Worm (Caenorhabditis elegans) whole organism, young adult: Measurements from ENCODE around the gene T23G5.3.

ENCODE experiments used
- B0019.2 ChIP-seq: fragments of 200-800 bp; sonication (Bioruptor generic); conservative IDR thresholded peaks from 2 replicates; pipeline ENCODE4 v1.3.6; 2022; ENCODE audit warnings: missing genetic modification reagents, missing genetic modification characterization, missing compliant biosample characterization
- B0035.1 ChIP-seq: sonication (generic microtip); optimal IDR thresholded peaks from 2 replicates; lab custom pipeline; 2016; ENCODE audit warnings: missing genetic modification characterization, mild to moderate bottlenecking, missing compliant biosample characterization, missing genotype, missing genetic modification reagents
- B0336.3 ChIP-seq: fragments of 200-800 bp; sonication (Bioruptor generic); IDR thresholded peaks from 2 replicates; pipeline ENCODE4 v1.3.6; 2022; ENCODE audit warnings: missing genetic modification characterization, missing compliant biosample characterization
- D2030.7 ChIP-seq: fragments of 200-800 bp; sonication (Bioruptor generic); IDR thresholded peaks from 2 replicates; pipeline ENCODE4 v1.3.6; 2022; ENCODE audit warnings: missing genetic modification reagents, missing genetic modification characterization, missing compliant biosample characterization
- F33H1.4 ChIP-seq: fragments of 200-800 bp; sonication (Bioruptor generic); IDR thresholded peaks from 2 replicates; pipeline ENCODE4 v1.3.6; 2022; ENCODE audit warnings: missing genetic modification reagents, missing genetic modification characterization, missing compliant biosample characterization
- F52B5.7 ChIP-seq: sonication (generic microtip); optimal IDR thresholded peaks from 2 replicates; lab custom pipeline; 2016; ENCODE audit warnings: mild to moderate bottlenecking, missing genetic modification characterization, missing compliant biosample characterization
- F57C9.4 ChIP-seq: sonication (generic microtip); optimal IDR thresholded peaks from 2 replicates; lab custom pipeline; 2017; ENCODE audit warnings: mild to moderate bottlenecking, missing genetic modification characterization, missing compliant biosample characterization
- T26A5.8 ChIP-seq: sonication (generic microtip); optimal IDR thresholded peaks from 2 replicates; lab custom pipeline; 2016; ENCODE audit warnings: missing genetic modification characterization, missing compliant biosample characterization
- Y56A3A.18 ChIP-seq: fragments of 200-800 bp; sonication (Bioruptor generic); IDR thresholded peaks from 2 replicates; pipeline ENCODE4 v1.3.6; 2022; ENCODE audit warnings: missing genetic modification reagents, missing genetic modification characterization, missing compliant biosample characterization
- attf-5 ChIP-seq: fragments of 200-800 bp; sonication (Bioruptor generic); optimal IDR thresholded peaks from 2 replicates; lab custom pipeline; 2018; ENCODE audit warnings: mild to moderate bottlenecking, missing genetic modification characterization, missing compliant biosample characterization
- attf-6 ChIP-seq: fragments of 200-800 bp; sonication (Bioruptor generic); IDR thresholded peaks from 2 replicates; pipeline ENCODE4 v1.3.6; 2022; ENCODE audit warnings: missing genetic modification reagents, missing genetic modification characterization, missing compliant biosample characterization
- ccch-3 ChIP-seq: fragments of 200-800 bp; sonication (Bioruptor generic); optimal IDR thresholded peaks from 2 replicates; lab custom pipeline; 2018; ENCODE audit warnings: mild to moderate bottlenecking, missing genetic modification characterization, missing compliant biosample characterization
- cebp-1 ChIP-seq, 2 experiments: fragments of 200-800 bp in 1 of 2; sonication (Bioruptor generic) in 1 of 2; sonication (generic microtip) in 1 of 2; IDR thresholded peaks in 1 of 2; optimal IDR thresholded peaks in 1 of 2; 2 replicates each; pipeline versions ENCODE4 v1.3.6 to Lab custom; 2017 to 2022; ENCODE audit warnings: missing compliant biosample characterization in 2 of 2, missing genetic modification characterization in 2 of 2, mild to moderate bottlenecking in 1 of 2, missing genetic modification reagents in 1 of 2, moderate library complexity in 1 of 2
- cebp-2 ChIP-seq: fragments of 200-800 bp; sonication (Bioruptor generic); IDR thresholded peaks from 2 replicates; pipeline ENCODE4 v1.3.6; 2022; ENCODE audit warnings: missing genetic modification characterization, missing compliant biosample characterization
- ceh-27 ChIP-seq: fragments of 200-800 bp; sonication (Bioruptor generic); optimal IDR thresholded peaks from 2 replicates; lab custom pipeline; 2018; ENCODE audit warnings: mild to moderate bottlenecking, missing genetic modification characterization, moderate library complexity, missing compliant biosample characterization
- ceh-58 ChIP-seq: fragments of 200-800 bp; sonication (Bioruptor generic); IDR thresholded peaks from 2 replicates; pipeline ENCODE4 v1.3.6; 2022; ENCODE audit warnings: missing genetic modification characterization, missing compliant biosample characterization
- ceh-91 ChIP-seq: fragments of 200-800 bp; sonication (Bioruptor generic); IDR thresholded peaks from 2 replicates; pipeline ENCODE4 v1.3.6; 2022; ENCODE audit warnings: missing genetic modification reagents, missing genetic modification characterization, missing compliant biosample characterization
- dox-1 ChIP-seq: fragments of 200-800 bp; sonication (Bioruptor generic); IDR thresholded peaks from 2 replicates; pipeline ENCODE4 v1.3.6; 2022; ENCODE audit warnings: missing genetic modification reagents, missing genetic modification characterization, missing compliant biosample characterization
- ets-4 ChIP-seq: fragments of 200-800 bp; sonication (Bioruptor generic); optimal IDR thresholded peaks from 2 replicates; lab custom pipeline; 2018; ENCODE audit warnings: mild to moderate bottlenecking, missing genetic modification characterization, missing compliant biosample characterization
- fkh-3 ChIP-seq: sonication (generic microtip); optimal IDR thresholded peaks from 2 replicates; lab custom pipeline; 2016; ENCODE audit warnings: mild to moderate bottlenecking, missing genetic modification characterization, missing compliant biosample characterization
- hmg-1.2 ChIP-seq: fragments of 200-800 bp; sonication (Bioruptor generic); IDR thresholded peaks from 2 replicates; pipeline ENCODE4 v1.3.6; 2022; ENCODE audit warnings: missing genetic modification reagents, missing genetic modification characterization, missing compliant biosample characterization
- hsf-1 ChIP-seq: fragments of 200-800 bp; sonication (Bioruptor generic); IDR thresholded peaks from 2 replicates; pipeline ENCODE4 v1.3.6; 2022; ENCODE audit warnings: missing genetic modification reagents, missing genetic modification characterization, missing compliant biosample characterization
- lin-35 ChIP-seq, 3 experiments: fragments of 150-350 bp in 2 of 3; sonication (generic microtip) in 1 of 3; optimal IDR thresholded peaks; 2 replicates each; lab custom pipeline; 2014 to 2018; ENCODE audit warnings: missing biosample characterization in 3 of 3, missing genetic modification characterization in 3 of 3, missing genetic modification reagents in 3 of 3
- lsl-1 ChIP-seq: fragments of 200-800 bp; sonication (Bioruptor generic); optimal IDR thresholded peaks from 2 replicates; lab custom pipeline; 2018; ENCODE audit warnings: mild to moderate bottlenecking, missing genetic modification characterization, moderate library complexity, missing compliant biosample characterization
- madf-10 ChIP-seq: sonication (generic microtip); optimal IDR thresholded peaks from 2 replicates; lab custom pipeline; 2016; ENCODE audit warnings: mild to moderate bottlenecking, missing genetic modification characterization, missing compliant biosample characterization
- madf-6 ChIP-seq: fragments of 200-800 bp; sonication (Bioruptor generic); IDR thresholded peaks from 2 replicates; pipeline ENCODE4 v1.3.6; 2022; ENCODE audit warnings: missing genetic modification reagents, missing genetic modification characterization, missing compliant biosample characterization
- madf-8 ChIP-seq: fragments of 200-800 bp; sonication (Bioruptor generic); conservative IDR thresholded peaks from 2 replicates; pipeline ENCODE4 v1.3.6; 2022; ENCODE audit warnings: missing genetic modification reagents, missing genetic modification characterization, missing compliant biosample characterization
- mcd-1 ChIP-seq: fragments of 200-800 bp; sonication (Bioruptor generic); IDR thresholded peaks from 2 replicates; pipeline ENCODE4 v1.3.6; 2022; ENCODE audit warnings: missing genetic modification reagents, missing genetic modification characterization, missing compliant biosample characterization
- nfya-1 ChIP-seq: sonication (generic microtip); optimal IDR thresholded peaks from 2 replicates; lab custom pipeline; 2017; ENCODE audit warnings: antibody characterized with exemption, missing compliant biosample characterization, missing genetic modification characterization, borderline replicate concordance; ENCODE audit not compliant: insufficient read depth
- nhr-80 ChIP-seq: sonication (generic microtip); optimal IDR thresholded peaks from 2 replicates; lab custom pipeline; 2016; ENCODE audit warnings: missing genetic modification characterization, missing compliant biosample characterization
- repo-1 ChIP-seq: sonication (generic microtip); optimal IDR thresholded peaks from 2 replicates; lab custom pipeline; 2017; ENCODE audit warnings: mild to moderate bottlenecking, missing genetic modification characterization, missing compliant biosample characterization
- snpc-1.1 ChIP-seq: sonication (generic microtip); optimal IDR thresholded peaks from 2 replicates; lab custom pipeline; 2017; ENCODE audit warnings: missing genetic modification characterization, mild to moderate bottlenecking, missing compliant biosample characterization, antibody characterized with exemption, moderate library complexity, missing genotype, missing genetic modification reagents; ENCODE audit not compliant: insufficient read depth
- tbp1 ChIP-seq: fragments of 200-800 bp; sonication (Bioruptor generic); optimal IDR thresholded peaks from 2 replicates; lab custom pipeline; 2018; ENCODE audit warnings: mild to moderate bottlenecking, missing genetic modification characterization, missing compliant biosample characterization

T23G5.3 gene

DNA sequence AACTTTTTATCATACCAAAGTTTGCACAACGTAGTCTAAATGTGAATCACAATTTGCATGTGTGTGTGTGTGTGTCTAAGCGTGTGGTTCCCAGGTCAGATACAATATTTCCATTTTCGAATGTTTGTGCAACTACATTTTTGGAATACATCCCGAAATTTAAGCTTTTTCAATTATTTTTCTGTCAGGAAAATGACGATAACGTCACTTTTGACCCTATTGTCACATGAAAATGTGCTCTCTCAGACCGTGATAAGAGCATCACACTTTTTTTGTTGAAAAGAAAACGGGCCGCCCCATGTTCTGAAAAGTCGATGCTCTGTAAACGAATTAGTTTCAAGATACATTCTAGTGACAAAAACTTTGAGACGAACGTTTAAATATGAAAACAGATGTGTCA lies 23.9 kb upstream of the T23G5.3 start:
- TF ChIP-seq lsl-1 (GFP tag; lab: Kevin White, UChicago) (no peak), cebp-2 (GFP tag; lab: Robert Waterston, UW) (no peak), snpc-1.1 (tag; lab: Kevin White, UChicago) (no peak), B0336.3 (GFP tag; lab: Robert Waterston, UW) (no peak), B0019.2 (no peak), nhr-80 (tag; lab: Kevin White, UChicago) (peak; percentile 69)

DNA sequence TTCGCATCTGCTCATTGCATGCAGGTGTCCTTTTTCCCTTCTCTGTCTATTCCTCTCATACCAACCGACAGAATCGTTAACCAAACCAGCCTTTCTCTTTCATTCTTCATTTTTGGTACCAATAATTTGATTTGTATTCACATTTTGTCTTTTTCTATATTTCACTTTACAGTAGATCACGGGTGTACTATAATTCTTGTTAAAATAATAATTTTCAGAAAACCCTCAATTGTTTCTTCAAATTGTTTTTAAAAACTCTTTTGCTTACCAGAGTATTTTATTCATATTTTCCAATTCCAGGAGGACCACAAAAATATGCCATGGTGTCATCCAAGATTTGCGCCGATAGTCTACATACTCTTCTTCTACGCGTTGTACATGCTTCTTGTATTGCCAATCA lies 19.7 kb upstream of the T23G5.3 start, which contains the start of gene T02C1.2:
T02C1.2 (plus strand) TSS at position 301 of the 400 bp plus-strand sequence.
- TF ChIP-seq F57C9.4 (tag; lab: Kevin White, UChicago) = no peak
- no peak for TF ChIP-seq fkh-3 (tag; lab: Kevin White, UChicago)
- no peak for TF ChIP-seq madf-8
- no peak for TF ChIP-seq cebp-1 (GFP tag; IDR thresholded peaks at IDR 0.05; lab: Robert Waterston, UW)
- no peak for TF ChIP-seq cebp-1 (tag; optimal IDR thresholded peaks at IDR 0.05; lab: Kevin White, UChicago)
- TF ChIP-seq madf-6 (GFP tag; lab: Robert Waterston, UW) = no peak
- no peak for TF ChIP-seq attf-6
- no peak for TF ChIP-seq F33H1.4 (GFP tag; lab: Robert Waterston, UW)
- no peak for TF ChIP-seq ceh-58
- TF ChIP-seq ceh-91 = no peak
- TF ChIP-seq lin-35 (GFP tag; optimal IDR thresholded peaks at IDR 0.05; lab: Kevin White, UChicago) = no peak

DNA sequence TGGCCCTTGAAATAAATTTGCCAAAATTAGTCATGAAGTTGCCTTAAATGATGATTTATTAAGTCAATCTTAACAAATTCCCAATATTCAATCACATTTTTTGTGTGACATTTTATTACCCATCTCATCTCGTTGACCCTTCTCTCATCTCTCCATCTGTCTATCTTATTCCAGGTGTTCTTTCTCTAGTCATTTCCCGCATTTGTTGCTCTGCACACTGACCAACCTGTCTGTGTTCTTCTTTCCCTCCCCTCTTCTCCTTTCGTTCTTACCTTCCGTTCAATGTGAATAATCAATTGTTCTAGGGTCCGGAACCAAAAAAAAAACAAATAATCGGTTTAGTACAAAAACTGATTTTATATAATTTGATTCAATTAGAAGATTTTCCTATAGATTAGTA lies 16.1 kb upstream of the T23G5.3 start, which contains the start of gene T02C1.1:
T02C1.1 (plus strand) TSS at position 305 of the 400 bp plus-strand sequence.
- TF ChIP-seq T26A5.8 (tag; lab: Kevin White, UChicago) (no peak), repo-1 (no peak), D2030.7 (GFP tag; lab: Robert Waterston, UW) (no peak), dox-1 (no peak), hsf-1 (GFP tag; lab: Robert Waterston, UW) (no peak), tbp1 (GFP tag; lab: Kevin White, UChicago) (no peak), B0035.1 (no peak), ccch-3 (GFP tag; lab: Kevin White, UChicago) (no peak)

DNA sequence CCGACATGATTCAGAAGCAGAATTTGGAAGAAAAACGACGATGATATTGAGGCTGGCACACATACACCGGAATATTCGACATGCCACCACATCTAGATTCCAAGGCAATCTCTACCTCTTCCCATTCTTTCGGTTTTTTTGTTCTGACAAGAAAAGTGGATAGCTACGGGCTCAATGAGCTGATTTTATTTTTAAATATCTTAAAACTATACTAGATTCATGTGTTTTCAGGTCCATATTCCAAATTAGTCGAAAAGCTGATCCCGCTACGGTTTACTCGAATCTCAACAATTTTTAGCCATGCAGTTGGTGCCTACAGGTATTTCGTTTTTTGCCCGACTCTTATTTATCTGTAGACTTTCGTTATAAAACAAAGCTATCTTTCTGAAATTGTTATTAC lies 11.6 kb upstream of the T23G5.3 start, which contains the start of gene dat-1:
dat-1 (plus strand) TSS at position 301 of the 400 bp plus-strand sequence.
- TF ChIP-seq nfya-1 (tag; lab: Kevin White, UChicago) (no peak), lsl-1 (GFP tag; lab: Kevin White, UChicago) (no peak), Y56A3A.18 (GFP tag; lab: Robert Waterston, UW) (no peak)

DNA sequence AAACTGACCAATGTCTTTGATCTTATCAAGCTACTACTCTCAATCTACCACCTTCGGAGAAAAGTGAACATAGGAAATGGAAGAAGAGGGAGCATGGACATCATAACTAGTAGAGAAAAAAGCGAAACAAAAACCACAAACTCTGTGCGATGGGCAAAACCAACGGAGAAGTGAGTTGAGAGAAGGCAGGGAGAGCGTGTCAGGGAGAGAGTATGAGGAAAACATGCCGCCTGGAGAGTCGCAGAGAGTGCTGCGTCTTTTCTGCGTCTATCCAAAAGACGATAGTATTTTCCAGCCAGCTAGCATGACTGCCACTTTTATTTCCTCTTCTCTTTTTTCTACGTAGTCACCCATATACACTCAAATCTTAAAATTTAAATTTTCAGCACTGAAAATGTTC lies 8.9 kb upstream of the T23G5.3 start, which contains the start of gene saeg-2:
saeg-2 (plus strand) TSS at position 381 of the 400 bp plus-strand sequence.
- TF ChIP-seq madf-10 (tag; lab: Kevin White, UChicago) = no peak
- TF ChIP-seq attf-5 = peak; percentile 4
- TF ChIP-seq ceh-27 (GFP tag; lab: Kevin White, UChicago) = peak; percentile 24
- 0 out of 2 replicates have a peak, but pooled peaks have one; percentile 15 for TF ChIP-seq mcd-1
- peak; percentile 68; the same call in 1 of the 2 replicates for TF ChIP-seq hmg-1.2 (GFP tag; lab: Robert Waterston, UW)
- no peak for TF ChIP-seq F52B5.7 (tag; lab: Kevin White, UChicago)
- peak; percentile 22 for TF ChIP-seq ets-4
- peak; percentile 75 for TF ChIP-seq nhr-80 (tag; lab: Kevin White, UChicago)
